Worm (Caenorhabditis elegans): ENCODE data around the gene tbx-34.

DNA sequence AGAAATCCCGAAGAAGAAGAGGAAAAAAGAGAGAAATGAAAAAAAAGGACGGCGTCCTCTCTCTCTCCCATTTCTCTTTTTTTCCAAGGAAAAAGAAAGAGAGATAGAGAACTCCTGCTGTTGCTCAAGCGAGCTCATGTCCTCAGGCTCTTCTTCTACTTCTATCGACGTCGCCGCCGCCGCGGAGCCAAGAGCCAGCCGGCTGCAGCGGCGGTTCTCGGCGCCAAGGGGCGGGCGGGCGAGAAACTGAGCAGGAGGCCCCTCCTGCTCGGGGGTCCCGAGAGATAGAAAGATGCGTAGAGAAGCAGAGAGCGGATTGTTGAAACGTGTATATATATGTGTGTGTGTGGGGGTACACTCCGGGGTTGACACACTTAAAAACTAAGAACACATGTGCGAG lies 15.1 kb downstream of the tbx-34 start:
- no peak for TF ChIP-seq ama-1 (optimal IDR thresholded peaks at IDR 0.05)
- no peak for TF ChIP-seq tra-4 (tag; optimal IDR thresholded peaks at IDR 0.05)
- no peak for TF ChIP-seq hmbx-1 (tag; optimal IDR thresholded peaks at IDR 0.05)
- no peak for TF ChIP-seq ceh-36 (tag; optimal IDR thresholded peaks at IDR 0.05)
- TF ChIP-seq hmg-4 (GFP tag; optimal IDR thresholded peaks at IDR 0.05), result no peak
- no peak for TF ChIP-seq ets-7 (tag; optimal IDR thresholded peaks at IDR 0.05)
- no peak for TF ChIP-seq hnd-1 (tag; optimal IDR thresholded peaks at IDR 0.05)
- TF ChIP-seq flt-1 (GFP tag; IDR thresholded peaks at IDR 0.05), result no peak
- peak; percentile 9; the same call in 1 of the 2 replicates for TF ChIP-seq pes-1 (GFP tag; IDR thresholded peaks at IDR 0.05)
- TF ChIP-seq sea-1 (GFP tag; conservative IDR thresholded peaks at IDR 0.05), result no peak
- no peak for TF ChIP-seq B0310.2 (tag; optimal IDR thresholded peaks at IDR 0.05)
